Worm (Caenorhabditis elegans) whole organism, L4/young adult: ENCODE measurements around the gene cla-1.

ENCODE experiments used
- dao-5 ChIP-seq: sonication (generic microtip); optimal IDR thresholded peaks from 2 replicates; lab custom pipeline; 2016; ENCODE audit warnings: missing genotype, missing genetic modification characterization, moderate library complexity, missing compliant biosample characterization
- him-1 ChIP-seq: sonication (generic microtip); optimal IDR thresholded peaks from 2 replicates; lab custom pipeline; 2016; ENCODE audit warnings: missing genotype, missing genetic modification reagents, missing genetic modification characterization, missing compliant biosample characterization

- TF ChIP-seq dao-5 (no peak), him-1 (tag; lab: Kevin White, UChicago) (no peak)
These were observed 19.4 kb downstream of the cla-1 start for ce11 chrIV:7608111-7608510.
